Worm (Caenorhabditis elegans): Measurements from ENCODE around the gene T09F5.2.

- TF ChIP-seq dao-5 (tag; optimal IDR thresholded peaks at IDR 0.05) (no peak), him-1 (tag; optimal IDR thresholded peaks at IDR 0.05) (no peak), W03F9.2 (tag; optimal IDR thresholded peaks at IDR 0.05) (no peak)
Observed at ce11 chrV:15119517-15119916, 31.2 kb upstream of the T09F5.2 start, which contains the start of gene flor-1.
